Worm (Caenorhabditis elegans) whole organism, L4 larva: ENCODE data around the gene egl-1.

Source experiments
- ZK546.5 ChIP-seq, 2 experiments: sonication (generic microtip); optimal IDR thresholded peaks; 2 replicates each; lab custom pipeline; 2017; ENCODE audit warnings: missing biosample characterization in 2 of 2, missing genetic modification characterization in 2 of 2
- ama-1 ChIP-seq: fragments of 150-350 bp; optimal IDR thresholded peaks from 2 replicates; lab custom pipeline; 2014; ENCODE audit warnings: inconsistent platforms, mixed read lengths
- ceh-20 ChIP-seq: fragments of 200-800 bp; sonication (Bioruptor generic); IDR thresholded peaks from 2 replicates; pipeline ENCODE4 v1.3.6; 2022; ENCODE audit warnings: missing genetic modification reagents, missing genetic modification characterization, missing compliant biosample characterization
- ceh-32 ChIP-seq: sonication (generic microtip); optimal IDR thresholded peaks from 2 replicates; lab custom pipeline; 2016; ENCODE audit warnings: mild to moderate bottlenecking, missing genetic modification characterization, missing compliant biosample characterization; ENCODE audit not compliant: poor library complexity
- daf-12 ChIP-seq: fragments of 150-350 bp; optimal IDR thresholded peaks from 2 replicates; lab custom pipeline; 2014; ENCODE audit warnings: missing biosample characterization, missing genetic modification reagents, missing genetic modification characterization
- nhr-28 ChIP-seq: fragments of 150-350 bp; optimal IDR thresholded peaks from 2 replicates; lab custom pipeline; 2014; ENCODE audit warnings: missing biosample characterization, missing genetic modification characterization
- nhr-77 ChIP-seq: fragments of 150-350 bp; optimal IDR thresholded peaks from 2 replicates; lab custom pipeline; 2014; ENCODE audit warnings: missing biosample characterization, missing genetic modification characterization
- rbr-2 ChIP-seq: sonication (generic microtip); optimal IDR thresholded peaks from 2 replicates; lab custom pipeline; 2016; ENCODE audit warnings: missing genotype, missing genetic modification characterization, missing compliant biosample characterization
- snpc-4 ChIP-seq: fragments of 150-350 bp; optimal IDR thresholded peaks from 2 replicates; lab custom pipeline; 2014; ENCODE audit warnings: missing biosample characterization, missing genetic modification characterization
- unc-130 ChIP-seq: sonication (generic microtip); optimal IDR thresholded peaks from 2 replicates; lab custom pipeline; 2016; ENCODE audit warnings: missing genetic modification reagents, missing genetic modification characterization, missing compliant biosample characterization
- ztf-11 ChIP-seq: fragments of 150-350 bp; optimal IDR thresholded peaks from 2 replicates; lab custom pipeline; 2014; ENCODE audit warnings: missing biosample characterization, missing genetic modification characterization

DNA sequence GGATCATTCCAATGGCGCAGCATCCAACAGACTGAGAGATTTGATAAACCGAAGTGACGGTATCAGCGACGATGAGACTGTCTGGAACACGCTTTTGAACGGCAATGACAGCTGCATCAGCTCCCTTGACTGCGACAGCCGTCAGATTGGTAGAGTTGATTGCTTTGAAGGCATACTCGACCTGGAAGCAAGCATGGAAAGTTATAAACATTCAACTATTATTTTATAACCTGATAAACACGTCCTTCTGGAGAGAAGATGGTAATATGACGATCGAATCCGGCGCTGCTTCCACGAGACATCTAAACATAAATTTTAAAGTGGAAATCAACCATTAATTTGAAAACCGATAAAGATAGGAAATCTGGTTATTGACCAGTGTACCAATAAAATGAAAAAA, 9.8 kb downstream of the egl-1 start, which contains the start of gene pas-1:
- TF ChIP-seq ZK546.5 (tag; optimal IDR thresholded peaks at IDR 0.05; lab: Kevin White, UChicago) (no peak), ztf-11 (tag; lab: Kevin White, UChicago) (no peak), ama-1 (lab: Kevin White, UChicago) (peak; percentile 67), unc-130 (GFP tag; lab: Kevin White, UChicago) (no peak), ceh-32 (no peak), nhr-28 (tag; lab: Kevin White, UChicago) (no peak), daf-12 (tag; lab: Kevin White, UChicago) (no peak), nhr-77 (no peak), snpc-4 (tag; lab: Kevin White, UChicago) (no peak), ceh-20 (GFP tag; lab: Robert Waterston, UW) (no peak), rbr-2 (tag; lab: Kevin White, UChicago) (no peak)
